Fruit fly (Drosophila melanogaster): ENCODE results near the gene CG10959.

DNA sequence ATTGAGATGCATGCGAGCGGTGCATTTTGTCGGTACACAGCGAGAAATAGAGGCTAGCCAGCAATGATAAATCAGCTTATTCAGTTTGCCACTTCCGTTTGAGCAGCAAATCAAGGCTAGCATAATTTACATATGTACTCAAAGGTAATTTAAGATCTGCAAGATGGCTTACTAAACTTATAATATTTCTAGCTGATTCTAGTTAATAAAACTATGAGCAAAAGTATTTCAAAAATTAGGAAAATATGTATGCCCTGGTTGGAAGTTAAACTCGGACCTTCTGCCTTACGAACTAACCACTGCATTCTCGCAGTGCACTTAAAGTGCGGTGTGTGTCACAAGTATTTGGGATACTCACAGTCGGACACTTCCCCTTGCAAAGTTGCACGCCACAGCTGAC lies 25.7 kb upstream of the CG10959 start:
- TF ChIP-seq CG14711 (tag; optimal IDR thresholded peaks at IDR 0.05), result no peak
- no peak for TF ChIP-seq Hr96 (GFP tag; optimal IDR thresholded peaks at IDR 0.05)
- no peak for TF ChIP-seq CG7101 (tag; optimal IDR thresholded peaks at IDR 0.05)
- TF ChIP-seq kay (GFP tag; ENCODE audit: borderline replicate concordance), result no peak
